Fruit fly (Drosophila melanogaster): ENCODE data around the gene CG10841.

CG10841 gene

DNA sequence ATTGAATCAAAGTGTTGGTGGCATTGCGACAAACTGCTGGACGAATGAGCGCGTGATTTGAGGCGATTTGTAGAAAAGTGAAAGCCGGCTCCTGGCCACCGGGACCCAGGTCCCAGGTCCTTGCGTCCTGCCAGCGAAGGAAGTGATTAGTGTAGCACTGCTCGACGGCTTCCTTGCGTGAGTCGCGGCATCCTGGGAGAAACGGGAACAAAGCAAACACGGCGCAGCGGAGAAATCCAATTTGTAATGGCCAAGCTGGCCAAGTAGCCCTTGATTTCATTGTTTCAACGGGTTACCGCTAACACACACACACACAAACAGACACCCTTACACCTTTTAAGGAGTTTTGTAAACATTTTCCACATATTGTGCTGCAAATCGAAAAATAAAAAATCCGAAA is at the start of gene CG10841:
Gene CG10841 (plus strand): TSS at position 301 of the 400 bp plus-strand sequence.
- TF ChIP-seq Hr96 (GFP tag; optimal IDR thresholded peaks at IDR 0.05), result no peak
- no peak for TF ChIP-seq CG11617 (GFP tag; optimal IDR thresholded peaks at IDR 0.05)

DNA sequence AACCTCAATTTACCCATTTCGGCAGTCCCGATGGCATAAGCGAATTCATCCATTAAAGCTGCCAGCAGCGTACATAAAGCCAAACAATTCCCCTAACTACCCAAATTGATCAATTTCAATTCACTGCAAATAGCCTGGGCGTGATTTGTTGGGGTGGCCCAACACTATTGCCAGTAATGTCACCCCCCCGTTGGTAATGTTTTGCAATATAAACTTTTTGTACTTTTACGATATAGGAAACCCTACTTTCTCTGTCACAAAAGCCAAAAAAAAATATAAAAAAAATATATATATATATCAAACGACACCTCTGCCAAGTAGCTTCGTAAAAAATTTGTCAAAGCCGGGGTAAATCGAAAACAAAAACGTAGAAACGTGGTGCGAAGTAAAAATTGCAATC is 44.0 kb upstream of the CG10841 start, which contains the start of gene CG14370:
Gene CG14370 (plus strand): TSS at position 301 of the 400 bp plus-strand sequence.
- TF ChIP-seq Clk (GFP tag; optimal IDR thresholded peaks at IDR 0.05), result no peak
- TF ChIP-seq pad (GFP tag; optimal IDR thresholded peaks at IDR 0.05), result no peak
- TF ChIP-seq ovo (GFP tag; optimal IDR thresholded peaks at IDR 0.05), result no peak
- no peak for TF ChIP-seq cnc (optimal IDR thresholded peaks at IDR 0.05)
- TF ChIP-seq cic (GFP tag; optimal IDR thresholded peaks at IDR 0.05), result no peak
- TF ChIP-seq CG11617 (GFP tag; optimal IDR thresholded peaks at IDR 0.05), result no peak
- no peak for TF ChIP-seq CG14711 (tag; optimal IDR thresholded peaks at IDR 0.05)
- TF ChIP-seq Crg-1 (GFP tag; optimal IDR thresholded peaks at IDR 0.05), result no peak
- no peak for TF ChIP-seq tj (GFP tag; optimal IDR thresholded peaks at IDR 0.05)
- no peak for TF ChIP-seq CG5204 (GFP tag; optimal IDR thresholded peaks at IDR 0.05)
- no peak for TF ChIP-seq kay (GFP tag; ENCODE audit: borderline replicate concordance)

DNA sequence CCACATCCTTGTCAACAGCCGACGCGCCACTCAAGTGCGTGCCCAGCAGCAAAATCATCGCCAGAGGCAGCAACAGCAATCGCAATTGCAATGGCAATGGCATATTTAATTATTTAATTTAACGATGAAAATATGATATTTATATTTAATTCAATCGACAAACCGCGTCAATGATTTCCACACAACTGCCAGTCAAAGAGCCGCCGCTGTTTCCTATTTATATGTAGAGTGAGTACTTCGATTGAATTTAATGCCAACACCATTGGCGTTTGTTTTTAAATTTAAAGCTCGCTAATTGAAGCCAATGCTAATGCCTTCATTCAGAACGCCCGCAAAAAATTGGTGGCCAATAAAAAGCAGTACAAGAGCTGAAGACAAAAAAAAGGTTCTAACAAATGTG is 39.2 kb upstream of the CG10841 start, which contains the start of gene CG14369:
Gene CG14369 (minus strand): TSS at position 101 of the 400 bp plus-strand sequence.
- TF ChIP-seq Crg-1 (GFP tag; optimal IDR thresholded peaks at IDR 0.05), result no peak
- no peak for TF ChIP-seq kay (GFP tag; ENCODE audit: borderline replicate concordance)
- no peak for TF ChIP-seq CG33017 (tag; optimal IDR thresholded peaks at IDR 0.05)
- TF ChIP-seq CG14711 (tag; optimal IDR thresholded peaks at IDR 0.05), result no peak
- no peak for TF ChIP-seq Clk (GFP tag; optimal IDR thresholded peaks at IDR 0.05)
- no peak for TF ChIP-seq CG7101 (tag; optimal IDR thresholded peaks at IDR 0.05)
- no peak for TF ChIP-seq CG12768 (GFP tag; optimal IDR thresholded peaks at IDR 0.05)
- TF ChIP-seq tj (GFP tag; optimal IDR thresholded peaks at IDR 0.05), result no peak
- no peak for TF ChIP-seq CG1620 (GFP tag; optimal IDR thresholded peaks at IDR 0.05)
- no peak for TF ChIP-seq Hr96 (GFP tag; optimal IDR thresholded peaks at IDR 0.05)
- TF ChIP-seq CG5204 (GFP tag; optimal IDR thresholded peaks at IDR 0.05), result no peak
- no peak for TF ChIP-seq ovo (GFP tag; optimal IDR thresholded peaks at IDR 0.05)
- TF ChIP-seq CG7045 (GFP tag; optimal IDR thresholded peaks at IDR 0.05), result no peak

DNA sequence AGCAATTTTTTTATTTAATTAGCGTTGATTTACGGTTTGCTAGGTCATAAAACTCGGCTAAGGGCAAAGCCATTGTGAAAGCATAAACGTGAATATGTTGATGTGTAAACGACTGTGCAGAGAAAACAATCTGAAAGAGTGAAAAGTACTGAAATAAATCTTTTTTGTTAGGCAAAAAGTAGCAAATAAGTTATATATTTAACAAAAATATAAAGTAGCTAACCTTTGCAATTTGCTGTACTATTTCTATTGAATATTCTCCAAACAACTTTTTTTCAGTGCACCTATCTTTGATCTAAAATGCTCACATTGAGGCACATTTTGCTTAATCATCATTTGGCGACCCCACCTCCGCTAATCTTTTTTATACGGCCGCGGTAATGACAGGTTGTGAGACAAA is 35.3 kb upstream of the CG10841 start:
- no peak for TF ChIP-seq CG5204 (GFP tag; optimal IDR thresholded peaks at IDR 0.05)

DNA sequence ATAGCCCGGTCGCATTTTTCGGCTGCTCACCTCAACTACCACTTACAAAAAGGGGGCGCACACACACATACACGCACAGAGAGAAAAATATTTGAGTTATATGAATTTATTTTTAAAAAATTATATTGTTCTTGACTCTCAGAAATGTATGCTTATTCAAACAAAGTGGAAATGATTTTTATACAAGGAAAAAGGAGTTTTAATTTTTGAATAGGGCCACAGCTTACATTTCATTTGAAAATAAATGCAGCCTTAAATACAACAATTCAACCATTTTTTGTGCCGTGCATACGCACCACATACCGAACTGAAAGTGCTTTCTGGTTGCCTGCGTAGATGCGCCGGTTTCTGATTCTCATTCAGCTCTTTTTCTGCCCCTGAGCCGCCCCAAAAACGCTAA is 31.2 kb upstream of the CG10841 start:
- TF ChIP-seq Hr96 (GFP tag; optimal IDR thresholded peaks at IDR 0.05) (no peak), CG11617 (GFP tag; optimal IDR thresholded peaks at IDR 0.05) (no peak)

DNA sequence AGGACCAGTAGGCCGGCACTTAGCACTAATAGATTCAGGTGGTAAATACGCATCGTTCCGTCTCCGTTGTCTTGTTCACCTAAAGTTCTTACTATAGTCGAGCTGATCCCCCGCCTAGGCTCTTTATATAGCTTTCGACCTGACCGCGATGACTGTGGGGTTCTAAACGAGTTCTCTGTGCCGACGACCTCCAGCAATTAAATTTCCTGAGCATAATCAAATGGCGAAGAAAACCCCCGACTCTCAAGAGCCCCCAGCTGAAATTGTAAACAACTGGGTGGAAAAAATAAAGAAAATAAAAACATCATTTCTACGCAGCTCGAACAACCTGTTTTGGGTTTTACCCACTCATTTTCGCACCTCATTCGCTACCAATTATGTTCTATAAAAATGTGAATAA is 22.6 kb upstream of the CG10841 start, which contains the start of gene CG9759:
Gene CG9759 (minus strand): TSS at position 101 of the 400 bp plus-strand sequence.
- no peak for TF ChIP-seq Mnt (GFP tag; optimal IDR thresholded peaks at IDR 0.05)
- TF ChIP-seq Crg-1 (GFP tag; optimal IDR thresholded peaks at IDR 0.05), result no peak
- TF ChIP-seq Clk (GFP tag; optimal IDR thresholded peaks at IDR 0.05), result no peak
- no peak for TF ChIP-seq CG14711 (tag; optimal IDR thresholded peaks at IDR 0.05)
- no peak for TF ChIP-seq kay (GFP tag; ENCODE audit: borderline replicate concordance)
- no peak for TF ChIP-seq toe (GFP tag; optimal IDR thresholded peaks at IDR 0.05)
- TF ChIP-seq Hr96 (GFP tag; optimal IDR thresholded peaks at IDR 0.05), result no peak
- no peak for TF ChIP-seq cnc (optimal IDR thresholded peaks at IDR 0.05)
- no peak for TF ChIP-seq CG1620 (GFP tag; optimal IDR thresholded peaks at IDR 0.05)
- TF ChIP-seq tj (GFP tag; optimal IDR thresholded peaks at IDR 0.05), result no peak
- TF ChIP-seq ovo (GFP tag; optimal IDR thresholded peaks at IDR 0.05), result no peak
- TF ChIP-seq CG33017 (tag; optimal IDR thresholded peaks at IDR 0.05), result no peak
- no peak for TF ChIP-seq CG11617 (GFP tag; optimal IDR thresholded peaks at IDR 0.05)
- TF ChIP-seq CG7045 (GFP tag; optimal IDR thresholded peaks at IDR 0.05), result no peak
- no peak for TF ChIP-seq cic (GFP tag; optimal IDR thresholded peaks at IDR 0.05)
- TF ChIP-seq CG7101 (tag; optimal IDR thresholded peaks at IDR 0.05), result no peak
- no peak for TF ChIP-seq pad (GFP tag; optimal IDR thresholded peaks at IDR 0.05)
- TF ChIP-seq CG5204 (GFP tag; optimal IDR thresholded peaks at IDR 0.05), result no peak

DNA sequence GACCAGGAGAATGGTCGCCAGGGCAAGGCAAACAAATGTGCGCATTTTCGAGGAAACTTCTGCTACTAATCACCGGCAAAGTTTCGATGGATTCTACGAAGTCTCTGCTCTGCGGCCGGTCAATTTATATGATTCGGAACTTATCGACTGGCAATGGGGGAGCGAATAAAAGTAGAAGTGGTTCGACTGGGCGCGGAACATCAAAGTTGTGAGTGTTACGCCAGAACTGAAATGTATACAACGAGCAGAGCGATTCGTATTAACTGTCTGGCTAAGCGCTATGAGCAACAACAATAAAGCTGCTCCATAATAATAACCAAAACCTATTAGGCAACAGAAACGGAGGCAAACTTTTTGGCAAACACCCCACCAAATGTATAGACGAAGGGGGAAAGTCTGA is 19.4 kb upstream of the CG10841 start, which contains the start of gene CG9757:
Gene CG9757 (minus strand): TSS at position 101 of the 400 bp plus-strand sequence.
- TF ChIP-seq kay (GFP tag; ENCODE audit: borderline replicate concordance) (no peak), ovo (GFP tag; optimal IDR thresholded peaks at IDR 0.05) (no peak), tj (GFP tag; optimal IDR thresholded peaks at IDR 0.05) (no peak), cic (GFP tag; optimal IDR thresholded peaks at IDR 0.05) (no peak), bab1 (GFP tag; optimal IDR thresholded peaks at IDR 0.05) (no peak)

DNA sequence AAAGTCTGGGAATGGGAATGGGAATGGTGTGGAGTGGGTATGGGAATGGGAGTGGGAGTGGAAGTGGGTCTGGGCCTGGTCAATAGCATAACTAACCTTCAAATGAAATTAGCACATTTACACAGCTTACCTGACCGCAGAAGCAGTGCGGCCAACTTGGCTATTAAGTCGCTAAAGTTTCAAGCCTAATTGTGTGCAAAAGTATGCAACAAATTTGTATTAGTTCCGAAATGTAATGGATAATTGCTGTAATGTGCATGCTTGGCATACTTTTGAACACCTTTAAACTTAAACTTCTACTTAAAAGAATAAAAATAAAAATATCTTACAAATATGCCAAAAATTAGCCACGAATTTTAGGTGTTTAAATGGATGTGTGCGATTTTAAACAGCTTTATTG is 16.7 kb upstream of the CG10841 start:
- no peak for TF ChIP-seq Crg-1 (GFP tag; optimal IDR thresholded peaks at IDR 0.05)
- no peak for TF ChIP-seq tj (GFP tag; optimal IDR thresholded peaks at IDR 0.05)
- no peak for TF ChIP-seq cnc (optimal IDR thresholded peaks at IDR 0.05)
- TF ChIP-seq CG11617 (GFP tag; optimal IDR thresholded peaks at IDR 0.05), result no peak
- no peak for TF ChIP-seq toe (GFP tag; optimal IDR thresholded peaks at IDR 0.05)
- no peak for TF ChIP-seq cic (GFP tag; optimal IDR thresholded peaks at IDR 0.05)
- no peak for TF ChIP-seq Clk (GFP tag; optimal IDR thresholded peaks at IDR 0.05)
- TF ChIP-seq ovo (GFP tag; optimal IDR thresholded peaks at IDR 0.05), result no peak
- TF ChIP-seq kay (GFP tag; ENCODE audit: borderline replicate concordance), result no peak
- TF ChIP-seq CG1620 (GFP tag; optimal IDR thresholded peaks at IDR 0.05), result no peak
- no peak for TF ChIP-seq CG7101 (tag; optimal IDR thresholded peaks at IDR 0.05)
- no peak for TF ChIP-seq Mnt (GFP tag; optimal IDR thresholded peaks at IDR 0.05)
- no peak for TF ChIP-seq CG5204 (GFP tag; optimal IDR thresholded peaks at IDR 0.05)
- TF ChIP-seq bab1 (GFP tag; optimal IDR thresholded peaks at IDR 0.05), result no peak
- no peak for TF ChIP-seq CG14711 (tag; optimal IDR thresholded peaks at IDR 0.05)
- no peak for TF ChIP-seq CG33017 (tag; optimal IDR thresholded peaks at IDR 0.05)
